Worm (Caenorhabditis elegans) whole organism, early embryonic: ENCODE data around the gene clec-80.

Experiments
- F13C5.2 ChIP-seq: sonication (generic microtip); optimal IDR thresholded peaks from 2 replicates; lab custom pipeline; 2017; ENCODE audit warnings: mild to moderate bottlenecking, missing genetic modification characterization, inconsistent platforms, missing compliant biosample characterization
- ama-1 ChIP-seq: fragments of 150-350 bp; optimal IDR thresholded peaks from 2 replicates; lab custom pipeline; 2014
- ets-7 ChIP-seq: sonication (generic microtip); optimal IDR thresholded peaks from 2 replicates; lab custom pipeline; 2016; ENCODE audit warnings: missing genotype, missing genetic modification characterization, missing compliant biosample characterization
- flt-1 ChIP-seq: fragments of 200-800 bp; sonication (Bioruptor generic); IDR thresholded peaks from 2 replicates; pipeline ENCODE4 v1.3.6; 2022; ENCODE audit warnings: missing genetic modification characterization, missing compliant biosample characterization
- hmg-4 ChIP-seq: fragments of 200-800 bp; sonication (Bioruptor generic); optimal IDR thresholded peaks from 2 replicates; lab custom pipeline; 2018; ENCODE audit warnings: mild to moderate bottlenecking, missing genetic modification characterization, missing compliant biosample characterization
- hnd-1 ChIP-seq: sonication (generic microtip); optimal IDR thresholded peaks from 2 replicates; lab custom pipeline; 2016; ENCODE audit warnings: missing genetic modification characterization, missing compliant biosample characterization
- tbx-11 ChIP-seq: fragments of 200-800 bp; sonication (Bioruptor generic); IDR thresholded peaks from 2 replicates; pipeline ENCODE4 v1.3.6; 2022; ENCODE audit warnings: missing genetic modification characterization, missing compliant biosample characterization
- tbx-37 ChIP-seq: fragments of 200-800 bp; sonication (Bioruptor generic); conservative IDR thresholded peaks from 2 replicates; pipeline ENCODE4 v1.3.6; 2022; ENCODE audit warnings: missing genetic modification reagents, missing genetic modification characterization, missing compliant biosample characterization
- tra-4 ChIP-seq: sonication (generic microtip); optimal IDR thresholded peaks from 2 replicates; lab custom pipeline; 2017; ENCODE audit warnings: missing genetic modification characterization, missing compliant biosample characterization

ce11 chrIV:2817038-2817437 is 6.5 kb upstream of the clec-80 start:
- TF ChIP-seq flt-1 (GFP tag; lab: Robert Waterston, UW) (no peak), ama-1 (lab: Kevin White, UChicago) (no peak), tra-4 (tag; lab: Kevin White, UChicago) (no peak), ets-7 (no peak), tbx-11 (GFP tag; lab: Robert Waterston, UW) (no peak), hmg-4 (no peak), tbx-37 (GFP tag; lab: Robert Waterston, UW) (no peak), hnd-1 (no peak), F13C5.2 (tag; lab: Kevin White, UChicago) (no peak)
